Worm (Caenorhabditis elegans) whole organism, L1 larva: Measurements from ENCODE around the gene srd-11.

Experiments used
- F16B12.6 ChIP-seq: fragments of 150-350 bp; optimal IDR thresholded peaks from 2 replicates; lab custom pipeline; 2014; ENCODE audit warnings: missing biosample characterization, missing genetic modification characterization
- aha-1 ChIP-seq: fragments of 150-350 bp; optimal IDR thresholded peaks from 2 replicates; lab custom pipeline; 2014; ENCODE audit warnings: missing biosample characterization, missing genetic modification characterization
- aly-2 ChIP-seq: fragments of 150-350 bp; optimal IDR thresholded peaks from 2 replicates; lab custom pipeline; 2014; ENCODE audit warnings: missing biosample characterization, missing genetic modification characterization
- blmp-1 ChIP-seq: fragments of 150-350 bp; optimal IDR thresholded peaks from 2 replicates; lab custom pipeline; 2014; ENCODE audit warnings: missing biosample characterization, missing genetic modification characterization
- ceh-63 ChIP-seq: fragments of 200-800 bp; sonication (Bioruptor generic); optimal IDR thresholded peaks from 2 replicates; lab custom pipeline; 2018; ENCODE audit warnings: mild to moderate bottlenecking, missing genetic modification characterization, missing compliant biosample characterization
- ceh-8 ChIP-seq: fragments of 200-800 bp; sonication (Bioruptor generic); optimal IDR thresholded peaks from 2 replicates; lab custom pipeline; 2018; ENCODE audit warnings: mild to moderate bottlenecking, missing genetic modification characterization, moderate library complexity, missing compliant biosample characterization
- ceh-90 ChIP-seq: sonication (generic microtip); optimal IDR thresholded peaks from 2 replicates; lab custom pipeline; 2016; ENCODE audit warnings: missing genetic modification characterization, missing compliant biosample characterization
- efl-1 ChIP-seq, 4 experiments: fragments of 150-350 bp; optimal IDR thresholded peaks in 3 of 4; peaks in 1 of 4; 1 replicate in 1 of 4; 2 replicates in 3 of 4; lab custom pipeline; 2014; ENCODE audit warnings: missing biosample characterization in 2 of 4, missing genetic modification characterization in 2 of 4, missing genetic modification reagents in 2 of 4
- fkh-8 ChIP-seq: sonication (generic microtip); optimal IDR thresholded peaks from 2 replicates; lab custom pipeline; 2016; ENCODE audit warnings: mild to moderate bottlenecking, missing genetic modification characterization, missing compliant biosample characterization
- fos-1 ChIP-seq: fragments of 150-350 bp; optimal IDR thresholded peaks from 2 replicates; lab custom pipeline; 2014; ENCODE audit warnings: missing biosample characterization, missing genetic modification characterization
- grh-1 ChIP-seq: fragments of 200-800 bp; sonication (Bioruptor generic); IDR thresholded peaks from 2 replicates; pipeline ENCODE4 v1.3.6; 2022; ENCODE audit warnings: missing genetic modification reagents, missing genetic modification characterization, missing compliant biosample characterization
- hlh-4 ChIP-seq: sonication (generic microtip); optimal IDR thresholded peaks from 2 replicates; lab custom pipeline; 2016; ENCODE audit warnings: mild to moderate bottlenecking, missing genetic modification characterization, missing compliant biosample characterization
- hpl-2 ChIP-seq: fragments of 150-350 bp; optimal IDR thresholded peaks from 2 replicates; lab custom pipeline; 2014; ENCODE audit warnings: missing biosample characterization, missing genetic modification reagents, missing genetic modification characterization
- irx-1 ChIP-seq: sonication (generic microtip); optimal IDR thresholded peaks from 2 replicates; lab custom pipeline; 2016; ENCODE audit warnings: missing genetic modification characterization, missing compliant biosample characterization
- isw-1 ChIP-seq: fragments of 200-800 bp; sonication (Bioruptor generic); IDR thresholded peaks from 2 replicates; pipeline ENCODE4 v1.3.6; 2022; ENCODE audit warnings: missing genetic modification characterization, missing compliant biosample characterization
- jun-1 ChIP-seq: fragments of 150-350 bp; optimal IDR thresholded peaks from 2 replicates; lab custom pipeline; 2014; ENCODE audit warnings: missing biosample characterization, missing genetic modification reagents, missing genetic modification characterization
- lin-15B ChIP-seq: fragments of 150-350 bp; sonication (generic microtip); optimal IDR thresholded peaks from 3 replicates; lab custom pipeline; 2014; ENCODE audit warnings: missing biosample characterization, missing genetic modification characterization
- lin-35 ChIP-seq, 2 experiments: fragments of 150-350 bp; optimal IDR thresholded peaks; 2 replicates each; lab custom pipeline; 2014; ENCODE audit warnings: missing biosample characterization in 2 of 2, missing genetic modification characterization in 2 of 2, missing genetic modification reagents in 2 of 2
- lsy-2 ChIP-seq, 2 experiments: fragments of 150-350 bp; optimal IDR thresholded peaks; 2 replicates each; lab custom pipeline; 2014; ENCODE audit warnings: missing biosample characterization in 2 of 2, missing genetic modification characterization in 2 of 2
- mab-9 ChIP-seq: fragments of 200-800 bp; sonication (Bioruptor generic); IDR thresholded peaks from 2 replicates; pipeline ENCODE4 v1.3.6; 2022; ENCODE audit warnings: missing genetic modification reagents, missing genetic modification characterization, missing compliant biosample characterization
- mdl-1 ChIP-seq, 2 experiments: fragments of 150-350 bp; optimal IDR thresholded peaks; 2 replicates each; lab custom pipeline; 2014 to 2017; ENCODE audit warnings: missing biosample characterization in 2 of 2, missing genetic modification characterization in 2 of 2, inconsistent platforms in 1 of 2
- nhr-12 ChIP-seq: sonication (generic microtip); optimal IDR thresholded peaks from 2 replicates; lab custom pipeline; 2017; ENCODE audit warnings: missing biosample characterization, missing genetic modification characterization
- nhr-28 ChIP-seq: fragments of 150-350 bp; optimal IDR thresholded peaks from 2 replicates; lab custom pipeline; 2014; ENCODE audit warnings: missing biosample characterization, missing genetic modification characterization
- nhr-47 ChIP-seq: sonication (generic microtip); optimal IDR thresholded peaks from 2 replicates; lab custom pipeline; 2016; ENCODE audit warnings: mild to moderate bottlenecking, missing genetic modification characterization, moderate library complexity, missing compliant biosample characterization
- nhr-71 ChIP-seq: sonication (generic microtip); optimal IDR thresholded peaks from 2 replicates; lab custom pipeline; 2016; ENCODE audit warnings: mild to moderate bottlenecking, missing genetic modification characterization, moderate library complexity, missing compliant biosample characterization
- nhr-77 ChIP-seq: fragments of 150-350 bp; optimal IDR thresholded peaks from 2 replicates; lab custom pipeline; 2014; ENCODE audit warnings: missing biosample characterization, missing genetic modification characterization
- nhr-84 ChIP-seq: sonication (generic microtip); optimal IDR thresholded peaks from 2 replicates; lab custom pipeline; 2017; ENCODE audit warnings: missing biosample characterization, missing genetic modification characterization
- nhr-85 ChIP-seq: sonication (generic microtip); peaks from one replicate; lab custom pipeline; 2016; ENCODE audit warnings: missing genetic modification characterization, inconsistent platforms, missing compliant biosample characterization
- pag-3 ChIP-seq: sonication (generic microtip); optimal IDR thresholded peaks from 2 replicates; lab custom pipeline; 2017; ENCODE audit warnings: missing genetic modification characterization, mild to moderate bottlenecking, missing compliant biosample characterization, antibody characterized with exemption, borderline replicate concordance; ENCODE audit not compliant: insufficient read depth
- pqm-1 ChIP-seq: sonication (generic microtip); optimal IDR thresholded peaks from 3 replicates; lab custom pipeline; 2017; ENCODE audit warnings: missing biosample characterization, missing genetic modification characterization
- skn-1 ChIP-seq: fragments of 150-350 bp; optimal IDR thresholded peaks from 2 replicates; lab custom pipeline; 2014; ENCODE audit warnings: missing biosample characterization, missing genetic modification characterization
- snu-23 ChIP-seq: sonication (generic microtip); optimal IDR thresholded peaks from 2 replicates; lab custom pipeline; 2016; ENCODE audit warnings: missing genetic modification characterization, missing compliant biosample characterization
- sox-4 ChIP-seq: sonication (generic microtip); optimal IDR thresholded peaks from 2 replicates; lab custom pipeline; 2016; ENCODE audit warnings: missing genetic modification characterization, missing compliant biosample characterization
- tbx-2 ChIP-seq: sonication (generic microtip); optimal IDR thresholded peaks from 2 replicates; lab custom pipeline; 2016; ENCODE audit warnings: missing genetic modification characterization, missing compliant biosample characterization
- unc-30 ChIP-seq: sonication (generic microtip); optimal IDR thresholded peaks from 2 replicates; lab custom pipeline; 2017; ENCODE audit warnings: missing biosample characterization, missing genetic modification characterization
- unc-62 ChIP-seq: fragments of 150-350 bp; optimal IDR thresholded peaks from 2 replicates; lab custom pipeline; 2014; ENCODE audit warnings: missing biosample characterization, missing genetic modification reagents, missing genetic modification characterization
- unc-86 ChIP-seq: sonication (generic microtip); optimal IDR thresholded peaks from 2 replicates; lab custom pipeline; 2016; ENCODE audit warnings: missing genetic modification characterization, missing compliant biosample characterization
- vab-15 ChIP-seq: sonication (generic microtip); optimal IDR thresholded peaks from 2 replicates; lab custom pipeline; 2017; ENCODE audit warnings: missing genotype, mild to moderate bottlenecking, missing genetic modification characterization, missing compliant biosample characterization
- xbp-1 ChIP-seq: sonication (generic microtip); optimal IDR thresholded peaks from 2 replicates; lab custom pipeline; 2016; ENCODE audit warnings: missing genetic modification characterization, missing compliant biosample characterization
- zip-4 ChIP-seq: fragments of 200-800 bp; sonication (Bioruptor generic); optimal IDR thresholded peaks from 2 replicates; lab custom pipeline; 2018; ENCODE audit warnings: mild to moderate bottlenecking, missing genetic modification characterization, moderate library complexity, missing compliant biosample characterization
- ztf-11 ChIP-seq, 2 experiments: sonication (generic microtip); optimal IDR thresholded peaks; 2 replicates each; lab custom pipeline; 2016 to 2017; ENCODE audit warnings: missing genetic modification characterization in 2 of 2, missing biosample characterization in 1 of 2, missing compliant biosample characterization in 1 of 2
- ztf-4 ChIP-seq: fragments of 150-350 bp; optimal IDR thresholded peaks from 2 replicates; lab custom pipeline; 2014; ENCODE audit warnings: missing biosample characterization, missing genetic modification characterization

srd-11 gene

ce11 chrV:13606651-13607242, 12.9 kb downstream of the srd-11 start, which contains the start of gene fmo-4:
TSS of gene fmo-4 (minus strand) at chrV:13606701.
- TF ChIP-seq F16B12.6 (tag; lab: Kevin White, UChicago) (no peak), fos-1 (tag; lab: Kevin White, UChicago) (no peak), irx-1 (tag; lab: Kevin White, UChicago) (no peak), vab-15 (tag; lab: Kevin White, UChicago) (no peak), zip-4 (no peak), mdl-1 (tag; optimal IDR thresholded peaks at IDR 0.05; lab: Kevin White, UChicago) (no peak), blmp-1 (peak; percentile 23), unc-62 (GFP tag; lab: Kevin White, UChicago) (no peak)

ce11 chrV:13600882-13601281, 18.8 kb downstream of the srd-11 start, which contains the start of gene rdy-2:
TSS of gene rdy-2 (minus strand) at chrV:13600982.
- TF ChIP-seq lsy-2 (tag; optimal IDR thresholded peaks at IDR 0.05; lab: Kevin White, UChicago) = no peak
- no peak for TF ChIP-seq efl-1 (optimal IDR thresholded peaks at IDR 0.05; lab: Kevin White, UChicago)
- TF ChIP-seq efl-1 (GFP tag; optimal IDR thresholded peaks at IDR 0.05 in 1 of 2; lab: Kevin White, UChicago) = peak in 1 of 2 experiments; percentile 53
- no peak for TF ChIP-seq fos-1 (tag; lab: Kevin White, UChicago)
- peak; percentile 10 for TF ChIP-seq blmp-1
- TF ChIP-seq nhr-71 = no peak
- no peak for TF ChIP-seq hpl-2
- no peak for TF ChIP-seq nhr-12

- TF ChIP-seq nhr-77 (tag; lab: Kevin White, UChicago) = no peak
- TF ChIP-seq aha-1 (tag; lab: Kevin White, UChicago) = no peak
- TF ChIP-seq mab-9 (GFP tag; lab: Robert Waterston, UW) = no peak
- TF ChIP-seq ceh-8 (GFP tag; lab: Kevin White, UChicago) = no peak
- TF ChIP-seq lin-35 (GFP tag; optimal IDR thresholded peaks at IDR 0.05; lab: Kevin White, UChicago) = no peak
- TF ChIP-seq efl-1 (optimal IDR thresholded peaks at IDR 0.05; lab: Kevin White, UChicago) = no peak
- no peak for TF ChIP-seq efl-1 (GFP tag; optimal IDR thresholded peaks at IDR 0.05 in 1 of 2; lab: Kevin White, UChicago)
- no peak for TF ChIP-seq xbp-1 (tag; lab: Kevin White, UChicago)
- TF ChIP-seq pag-3 (tag; lab: Kevin White, UChicago) = no peak
- TF ChIP-seq aly-2 (tag; lab: Kevin White, UChicago) = no peak
- TF ChIP-seq snu-23 = no peak
- TF ChIP-seq F16B12.6 (tag; lab: Kevin White, UChicago) = no peak
- TF ChIP-seq tbx-2 (tag; lab: Kevin White, UChicago) = no peak
- TF ChIP-seq nhr-28 (tag; lab: Kevin White, UChicago) = no peak
Observed at ce11 chrV:13598370-13598769, 21.3 kb downstream of the srd-11 start.

- TF ChIP-seq zip-4 (no peak), ztf-11 (tag; optimal IDR thresholded peaks at IDR 0.05; lab: Kevin White, UChicago) (no peak), blmp-1 (peak; percentile 59), efl-1 (optimal IDR thresholded peaks at IDR 0.05; lab: Kevin White, UChicago) (no peak), efl-1 (GFP tag; optimal IDR thresholded peaks at IDR 0.05 in 1 of 2; lab: Kevin White, UChicago) (peak in 1 of 2 experiments; percentile 67), lin-35 (GFP tag; optimal IDR thresholded peaks at IDR 0.05; lab: Kevin White, UChicago) (no peak), mab-9 (GFP tag; lab: Robert Waterston, UW) (no peak), nhr-77 (tag; lab: Kevin White, UChicago) (no peak), isw-1 (GFP tag; lab: Robert Waterston, UW) (no peak)
Observed at ce11 chrV:13593083-13593482, 26.6 kb downstream of the srd-11 start, which contains the start of gene F53F4.4. TSS of gene F53F4.4 (plus strand) at chrV:13593383.

ce11 chrV:13591504-13592174, 28.0 kb downstream of the srd-11 start, which contains the start of gene tbcb-1:
TSS of gene tbcb-1 (plus strand) at chrV:13592124.
- TF ChIP-seq ceh-63 (GFP tag; lab: Kevin White, UChicago) (no peak), aha-1 (tag; lab: Kevin White, UChicago) (no peak), unc-30 (tag; lab: Kevin White, UChicago) (no peak), ceh-8 (GFP tag; lab: Kevin White, UChicago) (no peak), hlh-4 (no peak), lin-35 (GFP tag; optimal IDR thresholded peaks at IDR 0.05; lab: Kevin White, UChicago) (peak; percentile 47 to 52), ztf-4 (tag; lab: Kevin White, UChicago) (no peak), lin-15B (tag; lab: Kevin White, UChicago) (peak; percentile 57), hpl-2 (no peak), unc-86 (tag; lab: Kevin White, UChicago) (no peak), vab-15 (tag; lab: Kevin White, UChicago) (no peak), nhr-84 (no peak), ceh-90 (no peak), pqm-1 (tag; lab: Kevin White, UChicago) (no peak), fkh-8 (tag; lab: Kevin White, UChicago) (no peak), grh-1 (GFP tag; lab: Robert Waterston, UW) (no peak), nhr-85 (tag; lab: Kevin White, UChicago) (peak; percentile 32), nhr-47 (tag; lab: Kevin White, UChicago) (peak; percentile 67), sox-4 (tag; lab: Kevin White, UChicago) (no peak), skn-1 (tag; lab: Kevin White, UChicago) (no peak), jun-1 (no peak)
